Worm (Caenorhabditis elegans) whole organism, early embryonic: ENCODE data around the gene str-82.

Experiments
- B0310.2 ChIP-seq: sonication (generic microtip); optimal IDR thresholded peaks from 2 replicates; lab custom pipeline; 2016; ENCODE audit warnings: mild to moderate bottlenecking, missing genetic modification characterization, missing compliant biosample characterization
- F13C5.2 ChIP-seq: sonication (generic microtip); optimal IDR thresholded peaks from 2 replicates; lab custom pipeline; 2017; ENCODE audit warnings: mild to moderate bottlenecking, missing genetic modification characterization, inconsistent platforms, missing compliant biosample characterization
- aly-1 ChIP-seq: sonication (generic microtip); optimal IDR thresholded peaks from 2 replicates; lab custom pipeline; 2016; ENCODE audit warnings: missing genetic modification characterization, missing compliant biosample characterization
- ama-1 ChIP-seq: fragments of 150-350 bp; optimal IDR thresholded peaks from 2 replicates; lab custom pipeline; 2014
- ceh-13 ChIP-seq: fragments of 200-800 bp; sonication (Bioruptor generic); optimal IDR thresholded peaks from 2 replicates; lab custom pipeline; 2018; ENCODE audit warnings: mild to moderate bottlenecking, missing genetic modification characterization, missing compliant biosample characterization
- ceh-36 ChIP-seq: sonication (generic microtip); optimal IDR thresholded peaks from 2 replicates; lab custom pipeline; 2016; ENCODE audit warnings: missing genetic modification characterization, inconsistent platforms, missing compliant biosample characterization
- ets-7 ChIP-seq: sonication (generic microtip); optimal IDR thresholded peaks from 2 replicates; lab custom pipeline; 2016; ENCODE audit warnings: missing genotype, missing genetic modification characterization, missing compliant biosample characterization
- flt-1 ChIP-seq: fragments of 200-800 bp; sonication (Bioruptor generic); IDR thresholded peaks from 2 replicates; pipeline ENCODE4 v1.3.6; 2022; ENCODE audit warnings: missing genetic modification characterization, missing compliant biosample characterization
- hmbx-1 ChIP-seq: sonication (generic microtip); optimal IDR thresholded peaks from 2 replicates; lab custom pipeline; 2016; ENCODE audit warnings: mild to moderate bottlenecking, missing genetic modification characterization, missing compliant biosample characterization
- hmg-4 ChIP-seq: fragments of 200-800 bp; sonication (Bioruptor generic); optimal IDR thresholded peaks from 2 replicates; lab custom pipeline; 2018; ENCODE audit warnings: mild to moderate bottlenecking, missing genetic modification characterization, missing compliant biosample characterization
- hnd-1 ChIP-seq: sonication (generic microtip); optimal IDR thresholded peaks from 2 replicates; lab custom pipeline; 2016; ENCODE audit warnings: missing genetic modification characterization, missing compliant biosample characterization
- pes-1 ChIP-seq: fragments of 200-800 bp; sonication (Bioruptor generic); IDR thresholded peaks from 2 replicates; pipeline ENCODE4 v1.3.6; 2022; ENCODE audit warnings: missing genetic modification reagents, missing genetic modification characterization, missing compliant biosample characterization
- scrt-1 ChIP-seq: fragments of 200-800 bp; sonication (Bioruptor generic); IDR thresholded peaks from 2 replicates; pipeline ENCODE4 v1.3.6; 2022; ENCODE audit warnings: missing genetic modification characterization, missing compliant biosample characterization
- sea-1 ChIP-seq: fragments of 200-800 bp; sonication (Bioruptor generic); conservative IDR thresholded peaks from 2 replicates; pipeline ENCODE4 v1.3.6; 2022; ENCODE audit warnings: missing genetic modification characterization, missing compliant biosample characterization
- tbx-11 ChIP-seq: fragments of 200-800 bp; sonication (Bioruptor generic); IDR thresholded peaks from 2 replicates; pipeline ENCODE4 v1.3.6; 2022; ENCODE audit warnings: missing genetic modification characterization, missing compliant biosample characterization
- tbx-37 ChIP-seq: fragments of 200-800 bp; sonication (Bioruptor generic); conservative IDR thresholded peaks from 2 replicates; pipeline ENCODE4 v1.3.6; 2022; ENCODE audit warnings: missing genetic modification reagents, missing genetic modification characterization, missing compliant biosample characterization
- tra-4 ChIP-seq: sonication (generic microtip); optimal IDR thresholded peaks from 2 replicates; lab custom pipeline; 2017; ENCODE audit warnings: missing genetic modification characterization, missing compliant biosample characterization

Gene str-82

ce11 chrV:4022309-4022708 is 47.8 kb downstream of the str-82 start, which contains the start of gene cyp-35A3:
Gene cyp-35A3, plus strand, starts transcription at chrV:4022609.
- TF ChIP-seq scrt-1 (GFP tag; lab: Robert Waterston, UW) (no peak), hmbx-1 (tag; lab: Kevin White, UChicago) (no peak), ceh-13 (GFP tag; lab: Kevin White, UChicago) (no peak), ets-7 (tag; lab: Kevin White, UChicago) (no peak), hnd-1 (no peak), tbx-37 (GFP tag; lab: Robert Waterston, UW) (no peak), aly-1 (tag; lab: Kevin White, UChicago) (no peak), flt-1 (GFP tag; lab: Robert Waterston, UW) (no peak), ama-1 (no peak), pes-1 (no peak), ceh-36 (tag; lab: Kevin White, UChicago) (no peak), tbx-11 (GFP tag; lab: Robert Waterston, UW) (no peak), sea-1 (no peak), hmg-4 (GFP tag; lab: Kevin White, UChicago) (no peak), tra-4 (tag; lab: Kevin White, UChicago) (no peak), B0310.2 (tag; lab: Kevin White, UChicago) (no peak), F13C5.2 (tag; lab: Kevin White, UChicago) (no peak)

DNA sequence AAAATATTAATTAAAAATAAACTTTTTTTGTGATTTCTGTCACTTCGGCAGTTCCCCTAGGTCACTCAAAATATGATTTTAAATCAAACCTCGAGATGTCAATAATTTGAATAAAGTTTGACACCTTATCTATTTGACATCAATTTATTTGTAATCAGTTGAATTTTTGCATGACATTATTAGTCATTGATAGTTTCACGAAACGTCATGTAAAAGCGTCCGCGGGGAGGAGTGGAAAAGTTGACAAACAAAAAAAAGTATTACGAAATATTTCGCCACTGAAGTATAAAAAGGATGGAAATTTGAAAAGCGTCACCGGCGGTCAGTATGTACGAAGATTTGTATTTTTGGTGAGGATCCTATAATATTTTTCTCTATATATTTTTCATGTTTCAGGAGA is 50.3 kb downstream of the str-82 start, which contains the start of gene K09D9.1:
Gene K09D9.1 (plus strand): TSS at position 271 of the 400 bp plus-strand sequence.
- TF ChIP-seq aly-1 (tag; lab: Kevin White, UChicago): no peak
- no peak for TF ChIP-seq hnd-1
- no peak for TF ChIP-seq ceh-36 (tag; lab: Kevin White, UChicago)
- no peak for TF ChIP-seq ceh-13 (GFP tag; lab: Kevin White, UChicago)
- no peak for TF ChIP-seq F13C5.2 (tag; lab: Kevin White, UChicago)
- TF ChIP-seq flt-1 (GFP tag; lab: Robert Waterston, UW): no peak
- TF ChIP-seq sea-1: no peak
- TF ChIP-seq hmbx-1 (tag; lab: Kevin White, UChicago): no peak
- TF ChIP-seq scrt-1 (GFP tag; lab: Robert Waterston, UW): no peak
- no peak for TF ChIP-seq ama-1
- no peak for TF ChIP-seq hmg-4 (GFP tag; lab: Kevin White, UChicago)
- no peak for TF ChIP-seq tbx-11 (GFP tag; lab: Robert Waterston, UW)
- TF ChIP-seq tra-4 (tag; lab: Kevin White, UChicago): no peak
- no peak for TF ChIP-seq B0310.2 (tag; lab: Kevin White, UChicago)
- TF ChIP-seq tbx-37 (GFP tag; lab: Robert Waterston, UW): no peak
- no peak for TF ChIP-seq pes-1
- no peak for TF ChIP-seq ets-7 (tag; lab: Kevin White, UChicago)
